Fruit fly (Drosophila melanogaster) whole organism, prepupa: ENCODE results near the gene CG11596.

Experiments
- Blimp-1 ChIP-seq: fragments of 200-800 bp; sonication (Bioruptor generic); optimal IDR thresholded peaks from 3 replicates; lab custom pipeline; 2017; ENCODE audit warnings: missing biosample characterization, missing genetic modification characterization, mild to moderate bottlenecking, moderate library complexity, missing genetic modification reagents
- CG10631 ChIP-seq: fragments of 200-800 bp; sonication (Bioruptor generic); optimal IDR thresholded peaks from 2 replicates; lab custom pipeline; 2016; ENCODE audit warnings: missing biosample characterization, missing genetic modification characterization
- CG11762 ChIP-seq: fragments of 200-800 bp; sonication (Bioruptor generic); optimal IDR thresholded peaks from 3 replicates; lab custom pipeline; 2016; ENCODE audit warnings: missing biosample characterization, missing genetic modification characterization; ENCODE audit not compliant: insufficient read depth
- CG11902 ChIP-seq: fragments of 200-800 bp; sonication (Bioruptor generic); optimal IDR thresholded peaks from 3 replicates; lab custom pipeline; 2016; ENCODE audit warnings: missing biosample characterization, missing genetic modification characterization
- CG15336 ChIP-seq: fragments of 200-800 bp; sonication (Bioruptor generic); IDR thresholded peaks from 2 replicates; pipeline ENCODE4 v1.3.6; 2022; ENCODE audit warnings: missing biosample characterization, missing genetic modification characterization
- CG1621 ChIP-seq: fragments of 200-800 bp; sonication (Bioruptor generic); optimal IDR thresholded peaks from 3 replicates; lab custom pipeline; 2018; ENCODE audit warnings: missing biosample characterization, mild to moderate bottlenecking, missing genetic modification characterization
- CG16779 ChIP-seq: fragments of 200-800 bp; sonication (Bioruptor generic); optimal IDR thresholded peaks from 3 replicates; lab custom pipeline; 2017; ENCODE audit warnings: missing biosample characterization, mild to moderate bottlenecking, missing genetic modification characterization
- CG31627 ChIP-seq: fragments of 200-800 bp; sonication (Bioruptor generic); optimal IDR thresholded peaks from 3 replicates; lab custom pipeline; 2016; ENCODE audit warnings: missing biosample characterization, missing genetic modification characterization
- CG32006 ChIP-seq: fragments of 200-800 bp; sonication (Bioruptor generic); optimal IDR thresholded peaks from 3 replicates; lab custom pipeline; 2017; ENCODE audit warnings: missing biosample characterization, mild to moderate bottlenecking, missing genetic modification characterization
- CG3919 ChIP-seq: fragments of 200-800 bp; sonication (Bioruptor generic); optimal IDR thresholded peaks from 3 replicates; lab custom pipeline; 2016; ENCODE audit warnings: missing biosample characterization, missing genetic modification characterization
- CG6163 ChIP-seq: fragments of 200-800 bp; sonication (Bioruptor generic); IDR thresholded peaks from 3 replicates; pipeline ENCODE4 v1.3.6; 2022; ENCODE audit warnings: missing biosample characterization, missing genetic modification characterization
- CG6792 ChIP-seq: fragments of 200-800 bp; sonication (Bioruptor generic); optimal IDR thresholded peaks from 3 replicates; lab custom pipeline; 2016; ENCODE audit warnings: missing biosample characterization, missing genetic modification characterization
- CG6854 ChIP-seq: fragments of 200-800 bp; sonication (Bioruptor generic); optimal IDR thresholded peaks from 2 replicates; lab custom pipeline; 2017; ENCODE audit warnings: missing biosample characterization, mild to moderate bottlenecking, missing genetic modification characterization
- CG8319 ChIP-seq: fragments of 200-800 bp; sonication (Bioruptor generic); optimal IDR thresholded peaks from 3 replicates; lab custom pipeline; 2016; ENCODE audit warnings: missing biosample characterization, missing genetic modification characterization
- CG8632 ChIP-seq: fragments of 200-800 bp; sonication (Bioruptor generic); optimal IDR thresholded peaks from 3 replicates; lab custom pipeline; 2016; ENCODE audit warnings: missing biosample characterization, missing genetic modification characterization
- CG9139 ChIP-seq: fragments of 200-800 bp; sonication (Bioruptor generic); optimal IDR thresholded peaks from 3 replicates; lab custom pipeline; 2017; ENCODE audit warnings: missing biosample characterization, mild to moderate bottlenecking, missing genetic modification characterization
- Eip78C ChIP-seq: fragments of 200-800 bp; sonication (Bioruptor generic); peaks from one replicate; lab custom pipeline; 2016; ENCODE audit warnings: missing biosample characterization, missing genetic modification characterization
- Ets21C ChIP-seq: fragments of 200-800 bp; sonication (Bioruptor generic); optimal IDR thresholded peaks from 3 replicates; lab custom pipeline; 2016; ENCODE audit warnings: missing biosample characterization, missing genetic modification characterization
- Ets96B ChIP-seq: fragments of 200-800 bp; optimal IDR thresholded peaks from 2 replicates; lab custom pipeline; 2019; ENCODE audit warnings: missing biosample characterization, mild to moderate bottlenecking, missing genetic modification characterization, moderate library complexity
- Gug ChIP-seq: fragments of 200-800 bp; sonication (Bioruptor generic); IDR thresholded peaks from 2 replicates; pipeline ENCODE4 v1.3.6; 2022; ENCODE audit warnings: missing biosample characterization, missing genetic modification characterization
- Hr38 ChIP-seq: sonication (Bioruptor generic); optimal IDR thresholded peaks from 2 replicates; lab custom pipeline; 2016; ENCODE audit warnings: missing biosample characterization, missing genetic modification characterization
- Hr39 ChIP-seq: fragments of 200-800 bp; sonication (Bioruptor generic); optimal IDR thresholded peaks from 2 replicates; lab custom pipeline; 2016; ENCODE audit warnings: missing biosample characterization, missing genetic modification characterization
- Lpt ChIP-seq: fragments of 200-800 bp; sonication (Bioruptor generic); optimal IDR thresholded peaks from 3 replicates; lab custom pipeline; 2016; ENCODE audit warnings: missing biosample characterization, missing genetic modification characterization
- Met ChIP-seq: fragments of 200-800 bp; sonication (Bioruptor generic); optimal IDR thresholded peaks from 3 replicates; lab custom pipeline; 2016; ENCODE audit warnings: missing biosample characterization, missing genetic modification characterization
- OdsH ChIP-seq: fragments of 200-800 bp; sonication (Bioruptor generic); optimal IDR thresholded peaks from 3 replicates; lab custom pipeline; 2016; ENCODE audit warnings: missing biosample characterization, missing genetic modification characterization
- dac ChIP-seq: fragments of 200-800 bp; sonication (Bioruptor generic); optimal IDR thresholded peaks from 2 replicates; lab custom pipeline; 2017; ENCODE audit warnings: missing biosample characterization, mild to moderate bottlenecking, missing genetic modification characterization
- dsx ChIP-seq: fragments of 200-800 bp; optimal IDR thresholded peaks from 3 replicates; lab custom pipeline; 2019; ENCODE audit warnings: missing biosample characterization, mild to moderate bottlenecking, missing genetic modification characterization, moderate library complexity; ENCODE audit not compliant: poor library complexity, severe bottlenecking
- fd59A ChIP-seq: fragments of 200-800 bp; sonication (Bioruptor generic); optimal IDR thresholded peaks from 2 replicates; lab custom pipeline; 2017; ENCODE audit warnings: missing biosample characterization, mild to moderate bottlenecking, missing genetic modification characterization, missing genetic modification reagents
- fd85E ChIP-seq: fragments of 200-800 bp; sonication (Bioruptor generic); optimal IDR thresholded peaks from 3 replicates; lab custom pipeline; 2016; ENCODE audit warnings: missing biosample characterization, missing genetic modification characterization
- fkh ChIP-seq: fragments of 200-800 bp; sonication (Bioruptor generic); optimal IDR thresholded peaks from 3 replicates; lab custom pipeline; 2017; ENCODE audit warnings: missing biosample characterization, mild to moderate bottlenecking, missing genetic modification characterization, moderate library complexity
- net ChIP-seq: fragments of 200-800 bp; sonication (Bioruptor generic); optimal IDR thresholded peaks from 3 replicates; lab custom pipeline; 2016; ENCODE audit warnings: missing biosample characterization, missing genetic modification characterization
- salr ChIP-seq, 2 experiments: fragments of 200-800 bp; sonication (Bioruptor generic); optimal IDR thresholded peaks; 3 replicates each; lab custom pipeline; 2016 to 2018; ENCODE audit warnings: missing biosample characterization in 2 of 2, missing genetic modification characterization in 2 of 2, mild to moderate bottlenecking in 1 of 2
- spab ChIP-seq: fragments of 200-800 bp; sonication (Bioruptor generic); optimal IDR thresholded peaks from 2 replicates; lab custom pipeline; 2017; ENCODE audit warnings: missing biosample characterization, mild to moderate bottlenecking, missing genetic modification characterization, missing genetic modification reagents
- svp ChIP-seq: fragments of 200-800 bp; sonication (Bioruptor generic); peaks from one replicate; lab custom pipeline; 2016; ENCODE audit warnings: missing biosample characterization, missing genetic modification characterization
- topi ChIP-seq: fragments of 200-800 bp; sonication (Bioruptor generic); optimal IDR thresholded peaks from 3 replicates; lab custom pipeline; 2016; ENCODE audit warnings: missing biosample characterization, missing genetic modification characterization
- vri ChIP-seq: fragments of 200-800 bp; sonication (Bioruptor generic); optimal IDR thresholded peaks from 3 replicates; lab custom pipeline; 2016; ENCODE audit warnings: missing biosample characterization, mild to moderate bottlenecking, missing genetic modification characterization

Gene CG11596

DNA sequence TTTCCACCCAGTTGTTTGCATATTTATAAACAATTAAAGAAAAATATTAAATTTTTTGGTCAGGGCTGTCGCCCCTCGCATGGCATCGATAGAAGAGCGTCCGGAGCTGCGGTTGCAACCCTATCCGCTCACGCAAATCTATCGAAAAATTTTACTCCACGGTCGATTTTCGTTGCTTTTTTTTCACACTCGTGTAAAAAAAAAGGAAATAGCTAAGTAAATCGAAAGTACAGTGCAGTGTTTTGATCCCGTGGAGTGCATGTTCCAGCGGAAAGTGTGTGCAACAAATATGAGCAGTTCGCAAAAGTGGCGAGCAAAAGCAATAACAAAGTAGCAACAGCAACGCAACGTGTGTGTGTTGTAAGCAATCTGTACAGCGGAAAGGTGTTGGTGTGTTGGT, 18.7 kb upstream of the CG11596 start, which contains the start of the genes Edem1 and Rbcn-3B (continued):
- TF ChIP-seq Ets21C (GFP tag; lab: Kevin White, UChicago) (no peak), CG6163 (GFP tag; lab: Robert Waterston, UW) (peak; percentile 45; the same call in 1 of the 3 replicates), CG8632 (GFP tag; lab: Kevin White, UChicago) (no peak), dsx (peak; percentile 83), Blimp-1 (GFP tag; lab: Kevin White, UChicago) (no peak), CG1621 (tag; lab: Kevin White, UChicago) (peak; percentile 64), Hr39 (GFP tag; lab: Kevin White, UChicago) (no peak), Lpt (GFP tag; lab: Kevin White, UChicago) (peak; percentile 45), CG11902 (GFP tag; lab: Kevin White, UChicago) (no peak), vri (GFP tag; lab: Kevin White, UChicago) (no peak), CG6792 (GFP tag; lab: Kevin White, UChicago) (no peak), Gug (GFP tag; lab: Robert Waterston, UW) (no peak), CG10631 (GFP tag; lab: Kevin White, UChicago) (no peak), fd85E (no peak)
- TF ChIP-seq, all 60 proteins: peak for 20

DNA sequence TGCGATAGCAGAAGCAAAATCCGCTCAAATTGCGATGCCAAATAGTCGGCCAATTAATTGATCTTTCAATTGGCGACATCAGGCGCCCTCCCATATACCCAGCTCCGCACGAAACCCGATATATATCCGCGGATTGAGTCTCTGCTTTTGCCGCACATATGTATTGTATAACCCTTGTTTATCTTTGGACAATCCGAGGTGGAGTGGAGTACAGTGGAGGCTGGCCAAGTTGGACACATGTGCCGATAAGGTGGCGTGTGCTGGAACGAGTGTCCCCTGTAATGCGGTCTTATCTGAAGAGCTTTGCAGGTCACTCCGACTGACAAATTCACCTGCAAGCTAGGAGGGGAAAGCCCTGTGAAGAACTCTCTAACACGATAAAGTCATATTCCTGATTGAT, 17.9 kb upstream of the CG11596 start:
- TF ChIP-seq svp (GFP tag; lab: Kevin White, UChicago), result peak; percentile 79
- TF ChIP-seq Hr38 (GFP tag; lab: Kevin White, UChicago), result no peak
- TF ChIP-seq, all 60 proteins: peak for 1

dm6 chrX:1922765-1923501, 4.5 kb upstream of the CG11596 start, which contains the start of the genes eIF2Bepsilon and Ocrl:
eIF2Bepsilon (minus strand) TSS chrX:1922874.
Ocrl (plus strand) TSS chrX:1922981.
- no peak for TF ChIP-seq Lpt (GFP tag; lab: Kevin White, UChicago)
- no peak for TF ChIP-seq fd59A (GFP tag; lab: Kevin White, UChicago)
- TF ChIP-seq Met (GFP tag; lab: Kevin White, UChicago), result no peak
- no peak for TF ChIP-seq Eip78C
- no peak for TF ChIP-seq CG15336 (GFP tag; lab: Robert Waterston, UW)
- TF ChIP-seq Hr38 (GFP tag; lab: Kevin White, UChicago), result no peak
- TF ChIP-seq Ets96B (tag; lab: Kevin White, UChicago), result no peak
- TF ChIP-seq CG1621 (tag; lab: Kevin White, UChicago), result peak; percentile 57
- TF ChIP-seq spab (GFP tag; lab: Kevin White, UChicago), result no peak
- no peak for TF ChIP-seq CG9139
- no peak for TF ChIP-seq dac (GFP tag; lab: Kevin White, UChicago)
- TF ChIP-seq CG11762 (GFP tag; lab: Kevin White, UChicago), result no peak
- peak; percentile 88 for TF ChIP-seq svp (GFP tag; lab: Kevin White, UChicago)
- no peak for TF ChIP-seq CG32006 (GFP tag; lab: Kevin White, UChicago)
- no peak for TF ChIP-seq CG16779 (tag; lab: Kevin White, UChicago)
- TF ChIP-seq CG6163 (GFP tag; lab: Robert Waterston, UW), result 0 out of 3 replicates have a peak, but pooled peaks have one; percentile 5
- TF ChIP-seq topi (GFP tag; lab: Kevin White, UChicago), result no peak
- no peak for TF ChIP-seq fd85E
- TF ChIP-seq CG10631 (GFP tag; lab: Kevin White, UChicago), result no peak
- TF ChIP-seq fkh (GFP tag; lab: Kevin White, UChicago), result peak; percentile 88
- TF ChIP-seq CG6854 (GFP tag; lab: Kevin White, UChicago), result no peak
- TF ChIP-seq CG3919, result no peak
- TF ChIP-seq CG31627 (GFP tag; lab: Kevin White, UChicago), result no peak
- TF ChIP-seq OdsH, result no peak
- no peak for TF ChIP-seq salr (GFP tag; optimal IDR thresholded peaks at IDR 0.05; lab: Kevin White, UChicago)
- TF ChIP-seq CG8319 (GFP tag; lab: Kevin White, UChicago), result no peak
- no peak for TF ChIP-seq Blimp-1 (GFP tag; lab: Kevin White, UChicago)
- TF ChIP-seq net (GFP tag; lab: Kevin White, UChicago), result no peak
